Worm (Caenorhabditis elegans): ENCODE data around the gene mak-1.

DNA sequence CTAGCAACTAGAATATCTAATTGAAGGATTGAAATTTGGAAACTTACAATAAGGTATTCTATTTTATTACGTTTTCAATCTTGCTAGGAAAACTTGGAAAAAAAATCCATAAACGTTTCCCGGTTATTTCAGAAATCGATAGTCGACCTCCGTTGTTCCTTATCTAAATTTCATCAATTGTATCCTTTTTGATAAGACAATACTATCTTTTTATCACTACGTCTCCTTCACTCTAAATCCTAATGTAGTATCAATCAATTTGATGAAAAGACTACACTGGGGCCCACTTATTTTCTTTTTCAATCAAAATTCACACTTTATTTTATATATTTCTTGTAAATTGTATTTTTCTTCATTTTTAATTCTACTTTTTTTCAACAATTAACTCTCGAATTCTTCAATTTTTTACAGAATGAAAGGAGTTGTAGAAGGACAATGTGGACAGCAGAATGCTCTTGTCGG lies 39.4 kb upstream of the mak-1 start, which contains the start of gene prx-5:
- TF ChIP-seq him-1 (tag; optimal IDR thresholded peaks at IDR 0.05), result no peak
- no peak for TF ChIP-seq W03F9.2 (tag; optimal IDR thresholded peaks at IDR 0.05)
